Worm (Caenorhabditis elegans): ENCODE measurements around the gene str-115.

The str-115 gene

ce11 chrV:11245029-11245428 is 23.9 kb upstream of the str-115 start:
- no peak for TF ChIP-seq ceh-9 (tag; optimal IDR thresholded peaks at IDR 0.05)
- TF ChIP-seq unc-42 (tag; optimal IDR thresholded peaks at IDR 0.05) = no peak
- no peak for TF ChIP-seq tbx-7 (tag; optimal IDR thresholded peaks at IDR 0.05)
- TF ChIP-seq F13H6.1 (tag; optimal IDR thresholded peaks at IDR 0.05) = no peak
- no peak for TF ChIP-seq C38D4.7 (GFP tag; optimal IDR thresholded peaks at IDR 0.05)
- TF ChIP-seq odd-2 (tag; optimal IDR thresholded peaks at IDR 0.05) = no peak
- TF ChIP-seq hlh-30 (tag; optimal IDR thresholded peaks at IDR 0.05; ENCODE audit: insufficient read depth) = no peak
- TF ChIP-seq sdc-2 (tag; optimal IDR thresholded peaks at IDR 0.05) = no peak
- no peak for TF ChIP-seq ceh-48 (tag; optimal IDR thresholded peaks at IDR 0.05)

- TF ChIP-seq tbx-7 (tag; optimal IDR thresholded peaks at IDR 0.05) (no peak), lin-11 (tag; optimal IDR thresholded peaks at IDR 0.05) (no peak), madf-2 (tag; optimal IDR thresholded peaks at IDR 0.05) (no peak)
Measured at ce11 chrV:11247846-11248245, 21.0 kb upstream of the str-115 start, which contains the start of gene mam-4. mam-4 (plus strand) TSS chrV:11248146.

- TF ChIP-seq C38D4.7 (GFP tag; optimal IDR thresholded peaks at IDR 0.05) (no peak), zip-5 (tag; optimal IDR thresholded peaks at IDR 0.05) (no peak), pros-1 (tag; optimal IDR thresholded peaks at IDR 0.05) (no peak), fkh-6 (tag; optimal IDR thresholded peaks at IDR 0.05) (no peak), fkh-10 (GFP tag; optimal IDR thresholded peaks at IDR 0.05) (no peak), npax-4 (tag; optimal IDR thresholded peaks at IDR 0.05) (no peak), ceh-19 (GFP tag; optimal IDR thresholded peaks at IDR 0.05) (no peak), K02D7.2 (tag; optimal IDR thresholded peaks at IDR 0.05) (no peak), che-1 (tag; optimal IDR thresholded peaks at IDR 0.05) (no peak), mec-3 (tag; optimal IDR thresholded peaks at IDR 0.05; ENCODE audit: borderline replicate concordance) (no peak), pax-1 (tag; optimal IDR thresholded peaks at IDR 0.05) (no peak), F13H6.1 (tag; optimal IDR thresholded peaks at IDR 0.05) (no peak), hlh-6 (tag; optimal IDR thresholded peaks at IDR 0.05) (no peak)
Measured at ce11 chrV:11250735-11251134, 18.2 kb upstream of the str-115 start, which contains the start of gene T19B10.12. T19B10.12 (plus strand) TSS chrV:11251035.

- TF ChIP-seq pax-1 (tag; optimal IDR thresholded peaks at IDR 0.05) (no peak), npax-4 (tag; optimal IDR thresholded peaks at IDR 0.05) (no peak), C08G9.2 (tag; optimal IDR thresholded peaks at IDR 0.05) (no peak), elt-4 (tag; optimal IDR thresholded peaks at IDR 0.05) (no peak), unc-3 (GFP tag; conservative IDR thresholded peaks at IDR 0.05) (no peak), unc-3 (tag; optimal IDR thresholded peaks at IDR 0.05) (no peak), ahr-1 (tag; optimal IDR thresholded peaks at IDR 0.05) (no peak), ceh-2 (tag; optimal IDR thresholded peaks at IDR 0.05) (no peak), F13H6.1 (tag; optimal IDR thresholded peaks at IDR 0.05) (no peak), ztf-16 (tag; optimal IDR thresholded peaks at IDR 0.05) (no peak), mec-3 (tag; optimal IDR thresholded peaks at IDR 0.05; ENCODE audit: borderline replicate concordance) (no peak), ceh-48 (tag; optimal IDR thresholded peaks at IDR 0.05) (no peak), sdc-2 (tag; optimal IDR thresholded peaks at IDR 0.05) (no peak), eyg-1 (tag; optimal IDR thresholded peaks at IDR 0.05) (no peak), K09A11.1 (tag; optimal IDR thresholded peaks at IDR 0.05; ENCODE audit: insufficient read depth) (no peak), Y22D7AL.16 (tag; optimal IDR thresholded peaks at IDR 0.05) (no peak)
Measured at ce11 chrV:11251798-11252197, 17.1 kb upstream of the str-115 start.

- no peak for TF ChIP-seq pat-9 (tag; optimal IDR thresholded peaks at IDR 0.05)
- no peak for TF ChIP-seq pha-2 (tag; optimal IDR thresholded peaks at IDR 0.05)
- TF ChIP-seq pax-1 (tag; optimal IDR thresholded peaks at IDR 0.05) = no peak
Measured at ce11 chrV:11252429-11252828, 16.5 kb upstream of the str-115 start, which contains the start of gene srsx-33. srsx-33 (minus strand) TSS chrV:11252529.
